Fruit fly (Drosophila melanogaster) whole organism, embryonic: ENCODE results near the gene AnxB9.

Experiments used
- Adf1 ChIP-seq: fragments of 200-800 bp; sonication (Bioruptor generic); IDR thresholded peaks from 2 replicates; pipeline ENCODE4 v1.3.6; 2022; ENCODE audit warnings: missing biosample characterization, missing genetic modification characterization
- Asciz ChIP-seq: fragments of 200-800 bp; sonication (Bioruptor generic); optimal IDR thresholded peaks from 2 replicates; lab custom pipeline; 2017; ENCODE audit warnings: missing biosample characterization, mild to moderate bottlenecking, missing genetic modification characterization, missing genetic modification reagents
- Bdp1 ChIP-seq: fragments of 200-800 bp; sonication (Bioruptor generic); optimal IDR thresholded peaks from 3 replicates; lab custom pipeline; 2016; ENCODE audit warnings: missing biosample characterization, missing genetic modification characterization
- CG10274 ChIP-seq: fragments of 200-800 bp; sonication (Bioruptor generic); optimal IDR thresholded peaks from 3 replicates; lab custom pipeline; 2017; ENCODE audit warnings: missing biosample characterization, mild to moderate bottlenecking, missing genetic modification characterization
- CG10979 ChIP-seq: fragments of 200-800 bp; sonication (Bioruptor generic); optimal IDR thresholded peaks from 2 replicates; lab custom pipeline; 2018; ENCODE audit warnings: missing biosample characterization, mild to moderate bottlenecking, missing genetic modification characterization, moderate library complexity
- CG11696 ChIP-seq: fragments of 200-800 bp; sonication (Bioruptor generic); IDR thresholded peaks from 2 replicates; pipeline ENCODE4 v1.3.6; 2022; ENCODE audit warnings: missing biosample characterization, missing genetic modification characterization
- CG12071 ChIP-seq: fragments of 200-800 bp; sonication (Bioruptor generic); optimal IDR thresholded peaks from 3 replicates; lab custom pipeline; 2018; ENCODE audit warnings: missing biosample characterization, mild to moderate bottlenecking, missing genetic modification characterization
- CG13287 ChIP-seq: fragments of 200-800 bp; sonication (Bioruptor generic); IDR thresholded peaks from 2 replicates; pipeline ENCODE4 v1.3.6; 2022; ENCODE audit warnings: missing biosample characterization, missing genetic modification characterization; ENCODE audit not compliant: partially characterized antibody
- CG13424 ChIP-seq: fragments of 200-800 bp; sonication (Bioruptor generic); optimal IDR thresholded peaks from 2 replicates; lab custom pipeline; 2019; ENCODE audit warnings: missing biosample characterization, mild to moderate bottlenecking, missing genetic modification characterization, moderate library complexity
- CG1529 ChIP-seq: fragments of 200-800 bp; sonication (Bioruptor generic); optimal IDR thresholded peaks from 3 replicates; lab custom pipeline; 2018; ENCODE audit warnings: missing biosample characterization, missing genetic modification characterization
- CG1792 ChIP-seq: fragments of 200-800 bp; sonication (Bioruptor generic); optimal IDR thresholded peaks from 2 replicates; lab custom pipeline; 2016; ENCODE audit warnings: missing biosample characterization, missing genetic modification characterization
- CG18599 ChIP-seq: fragments of 200-800 bp; sonication (Bioruptor generic); optimal IDR thresholded peaks from 3 replicates; lab custom pipeline; 2017; ENCODE audit warnings: missing biosample characterization, missing genetic modification characterization, mild to moderate bottlenecking, moderate library complexity, missing genetic modification reagents
- CG2889 ChIP-seq: fragments of 200-800 bp; sonication (Bioruptor generic); IDR thresholded peaks from 3 replicates; pipeline ENCODE4 v1.3.6; 2022; ENCODE audit warnings: missing biosample characterization, missing genetic modification characterization
- CG30020 ChIP-seq: fragments of 200-800 bp; optimal IDR thresholded peaks from 2 replicates; lab custom pipeline; 2019; ENCODE audit warnings: missing biosample characterization, mild to moderate bottlenecking, missing genetic modification characterization, moderate library complexity
- CG3838 ChIP-seq: fragments of 200-800 bp; sonication (Bioruptor generic); optimal IDR thresholded peaks from 3 replicates; lab custom pipeline; 2016; ENCODE audit warnings: missing biosample characterization, missing genetic modification characterization
- CG4730 ChIP-seq: fragments of 200-800 bp; sonication (Bioruptor generic); IDR thresholded peaks from 2 replicates; pipeline ENCODE4 v1.3.6; 2022; ENCODE audit warnings: missing biosample characterization, missing genetic modification characterization
- CG6813 ChIP-seq: fragments of 200-800 bp; sonication (Bioruptor generic); optimal IDR thresholded peaks from 2 replicates; lab custom pipeline; 2017; ENCODE audit warnings: missing biosample characterization, missing genetic modification characterization, mild to moderate bottlenecking, moderate library complexity, missing genetic modification reagents
- CG8944 ChIP-seq: fragments of 200-800 bp; sonication (Bioruptor generic); optimal IDR thresholded peaks from 3 replicates; lab custom pipeline; 2016; ENCODE audit warnings: missing biosample characterization, missing genetic modification characterization
- E2f2 ChIP-seq: fragments of 200-800 bp; sonication (Bioruptor generic); IDR thresholded peaks from 2 replicates; pipeline ENCODE4 v1.3.6; 2022; ENCODE audit warnings: missing biosample characterization, missing genetic modification characterization
- Elba2 ChIP-seq: fragments of 200-800 bp; sonication (Bioruptor generic); optimal IDR thresholded peaks from 3 replicates; lab custom pipeline; 2016; ENCODE audit warnings: missing biosample characterization, missing genetic modification characterization
- Fer2 ChIP-seq: fragments of 200-800 bp; sonication (Bioruptor generic); optimal IDR thresholded peaks from 2 replicates; lab custom pipeline; 2018; ENCODE audit warnings: missing biosample characterization, mild to moderate bottlenecking, missing genetic modification characterization, moderate library complexity
- HHEX ChIP-seq: fragments of 200-800 bp; sonication (Bioruptor generic); optimal IDR thresholded peaks from 3 replicates; lab custom pipeline; 2017; ENCODE audit warnings: missing biosample characterization, mild to moderate bottlenecking, missing genetic modification characterization, missing genetic modification reagents
- MESR4 ChIP-seq: fragments of 200-800 bp; sonication (Bioruptor generic); optimal IDR thresholded peaks from 2 replicates; lab custom pipeline; 2018; ENCODE audit warnings: missing biosample characterization, mild to moderate bottlenecking, missing genetic modification characterization, moderate library complexity
- Nf-YA ChIP-seq: fragments of 200-800 bp; sonication (Bioruptor generic); IDR thresholded peaks from 2 replicates; pipeline ENCODE4 v1.3.6; 2022; ENCODE audit warnings: missing biosample characterization, missing genetic modification characterization
- Oli ChIP-seq: fragments of 200-800 bp; sonication (Bioruptor generic); optimal IDR thresholded peaks from 2 replicates; lab custom pipeline; 2018; ENCODE audit warnings: missing biosample characterization, mild to moderate bottlenecking, missing genetic modification characterization, moderate library complexity
- Rfx ChIP-seq: fragments of 200-800 bp; sonication (Bioruptor generic); IDR thresholded peaks from 2 replicates; pipeline ENCODE4 v1.3.6; 2022; ENCODE audit warnings: missing biosample characterization, missing genetic modification characterization
- Vsx1 ChIP-seq: fragments of 200-800 bp; sonication (Bioruptor generic); optimal IDR thresholded peaks from 2 replicates; lab custom pipeline; 2017; ENCODE audit warnings: missing biosample characterization, mild to moderate bottlenecking, missing genetic modification characterization, missing genetic modification reagents
- ab ChIP-seq: fragments of 200-800 bp; sonication (Bioruptor generic); optimal IDR thresholded peaks from 2 replicates; lab custom pipeline; 2016; ENCODE audit warnings: missing biosample characterization, missing genetic modification characterization
- ap ChIP-seq: fragments of 200-800 bp; sonication (Bioruptor generic); IDR thresholded peaks from 2 replicates; pipeline ENCODE4 v1.3.6; 2022; ENCODE audit warnings: missing biosample characterization, missing genetic modification characterization
- caup ChIP-seq: fragments of 200-800 bp; sonication (Bioruptor generic); optimal IDR thresholded peaks from 3 replicates; lab custom pipeline; 2017; ENCODE audit warnings: missing biosample characterization, mild to moderate bottlenecking, missing genetic modification characterization, moderate library complexity; ENCODE audit not compliant: severe bottlenecking
- croc ChIP-seq: fragments of 200-800 bp; sonication (Bioruptor generic); conservative IDR thresholded peaks from 3 replicates; pipeline ENCODE4 v1.3.6; 2022; ENCODE audit warnings: missing biosample characterization, missing genetic modification characterization
- da ChIP-seq: fragments of 200-800 bp; sonication (Bioruptor generic); optimal IDR thresholded peaks from 2 replicates; lab custom pipeline; 2016; ENCODE audit warnings: missing biosample characterization, missing genetic modification characterization
- dimm ChIP-seq: fragments of 200-800 bp; sonication (Bioruptor generic); IDR thresholded peaks from 2 replicates; pipeline ENCODE4 v1.3.6; 2022; ENCODE audit warnings: missing biosample characterization, missing genetic modification characterization
- disco-r ChIP-seq: fragments of 200-800 bp; sonication (Bioruptor generic); optimal IDR thresholded peaks from 2 replicates; lab custom pipeline; 2016; ENCODE audit warnings: missing biosample characterization, missing genetic modification characterization
- eyg ChIP-seq: fragments of 200-800 bp; sonication (Bioruptor generic); optimal IDR thresholded peaks from 3 replicates; lab custom pipeline; 2016; ENCODE audit warnings: missing biosample characterization, missing genetic modification characterization
- ftz-f1 ChIP-seq: fragments of 200-800 bp; sonication (Bioruptor generic); optimal IDR thresholded peaks from 2 replicates; lab custom pipeline; 2016; ENCODE audit warnings: missing biosample characterization, missing genetic modification characterization
- gcm ChIP-seq: fragments of 200-800 bp; sonication (Bioruptor generic); optimal IDR thresholded peaks from 2 replicates; lab custom pipeline; 2019; ENCODE audit warnings: missing biosample characterization, mild to moderate bottlenecking, missing genetic modification characterization, moderate library complexity
- gfzf ChIP-seq: fragments of 200-800 bp; sonication (Bioruptor generic); optimal IDR thresholded peaks from 2 replicates; lab custom pipeline; 2016; ENCODE audit warnings: missing biosample characterization, mild to moderate bottlenecking, missing genetic modification characterization, moderate library complexity
- hb ChIP-seq: fragments of 200-800 bp; sonication (Bioruptor generic); IDR thresholded peaks from 3 replicates; pipeline ENCODE4 v1.3.6; 2022; ENCODE audit warnings: missing biosample characterization, missing genetic modification characterization; ENCODE audit not compliant: partially characterized antibody
- ind ChIP-seq: fragments of 200-800 bp; sonication (Bioruptor generic); optimal IDR thresholded peaks from 3 replicates; lab custom pipeline; 2016; ENCODE audit warnings: missing biosample characterization, missing genetic modification characterization
- ken ChIP-seq: fragments of 200-800 bp; sonication (Bioruptor generic); IDR thresholded peaks from 3 replicates; pipeline ENCODE4 v1.3.6; 2022; ENCODE audit warnings: missing biosample characterization, missing genetic modification characterization
- lab ChIP-seq: fragments of 200-800 bp; sonication (Bioruptor generic); optimal IDR thresholded peaks from 3 replicates; lab custom pipeline; 2017; ENCODE audit warnings: missing biosample characterization, missing genetic modification characterization, mild to moderate bottlenecking, moderate library complexity, missing genetic modification reagents
- nau ChIP-seq: fragments of 200-800 bp; sonication (Bioruptor generic); optimal IDR thresholded peaks from 3 replicates; lab custom pipeline; 2017; ENCODE audit warnings: missing biosample characterization, mild to moderate bottlenecking, missing genetic modification characterization, missing genetic modification reagents
- nom ChIP-seq: fragments of 200-800 bp; sonication (Bioruptor generic); optimal IDR thresholded peaks from 2 replicates; lab custom pipeline; 2017; ENCODE audit warnings: missing biosample characterization, missing genetic modification characterization, mild to moderate bottlenecking, moderate library complexity, missing genetic modification reagents
- repo ChIP-seq: fragments of 200-800 bp; sonication (Bioruptor generic); optimal IDR thresholded peaks from 2 replicates; lab custom pipeline; 2016; ENCODE audit warnings: missing biosample characterization, missing genetic modification characterization
- shn ChIP-seq: fragments of 200-800 bp; sonication (Bioruptor generic); optimal IDR thresholded peaks from 3 replicates; lab custom pipeline; 2016; ENCODE audit warnings: missing biosample characterization, missing genetic modification characterization
- tx ChIP-seq: fragments of 200-800 bp; sonication (Bioruptor generic); optimal IDR thresholded peaks from 2 replicates; lab custom pipeline; 2016; ENCODE audit warnings: missing biosample characterization, missing genetic modification characterization
- zen ChIP-seq: fragments of 200-800 bp; sonication (Bioruptor generic); optimal IDR thresholded peaks from 3 replicates; lab custom pipeline; 2018; ENCODE audit warnings: missing biosample characterization, mild to moderate bottlenecking, missing genetic modification characterization, moderate library complexity
- zen2 ChIP-seq: fragments of 200-800 bp; sonication (Bioruptor generic); IDR thresholded peaks from 3 replicates; pipeline ENCODE4 v1.3.6; 2022; ENCODE audit warnings: missing biosample characterization, missing genetic modification characterization; ENCODE audit not compliant: partially characterized antibody

Gene AnxB9

dm6 chr3R:21107907-21108591, 43.0 kb downstream of the AnxB9 start, which contains the start of the genes Sec15 and rtet (continued):
- TF ChIP-seq ftz-f1 (no peak), hb (GFP tag; lab: Robert Waterston, UW) (peak; percentile 9; the same call in 2 of the 3 replicates), Asciz (no peak), CG18599 (peak; percentile 70), Oli (tag; lab: Kevin White, UChicago) (peak; percentile 48), CG1529 (GFP tag; lab: Kevin White, UChicago) (no peak), eyg (no peak), ab (GFP tag; lab: Kevin White, UChicago) (no peak), CG30020 (tag; lab: Kevin White, UChicago) (peak; percentile 15), CG10274 (GFP tag; lab: Kevin White, UChicago) (no peak), CG13424 (tag; lab: Kevin White, UChicago) (peak; percentile 91), Rfx (GFP tag; lab: Robert Waterston, UW) (peak; percentile 72), tx (peak; percentile 19), CG6813 (GFP tag; lab: Kevin White, UChicago) (no peak), lab (GFP tag; lab: Kevin White, UChicago) (no peak), Fer2 (tag; lab: Kevin White, UChicago) (peak; percentile 27), Bdp1 (GFP tag; lab: Kevin White, UChicago) (peak; percentile 10), caup (GFP tag; lab: Kevin White, UChicago) (peak; percentile 41), zen (tag; lab: Kevin White, UChicago) (peak; percentile 85), nom (GFP tag; lab: Kevin White, UChicago) (peak; percentile 37), disco-r (GFP tag; lab: Kevin White, UChicago) (no peak), Nf-YA (GFP tag; lab: Robert Waterston, UW) (no peak), CG2889 (GFP tag; lab: Robert Waterston, UW) (peak; percentile 42; the same call in 1 of the 3 replicates), CG8944 (no peak), CG12071 (GFP tag; lab: Kevin White, UChicago) (no peak), CG1792 (GFP tag; lab: Kevin White, UChicago) (peak; percentile 91), CG10979 (tag; lab: Kevin White, UChicago) (peak; percentile 81), ap (GFP tag; lab: Robert Waterston, UW) (no peak), CG4730 (GFP tag; lab: Robert Waterston, UW) (no peak), CG3838 (GFP tag; lab: Kevin White, UChicago) (no peak), da (GFP tag; lab: Kevin White, UChicago) (no peak), shn (GFP tag; lab: Kevin White, UChicago) (no peak), dimm (GFP tag; lab: Robert Waterston, UW) (no peak), HHEX (GFP tag; lab: Kevin White, UChicago) (peak; percentile 37), CG13287 (peak; percentile 77), gcm (GFP tag; lab: Kevin White, UChicago) (no peak), ind (GFP tag; lab: Kevin White, UChicago) (peak; percentile 57), CG11696 (GFP tag; lab: Robert Waterston, UW) (no peak), repo (GFP tag; lab: Kevin White, UChicago) (no peak), ken (GFP tag; lab: Robert Waterston, UW) (peak; percentile 75), gfzf (no peak), nau (GFP tag; lab: Kevin White, UChicago) (no peak), Adf1 (GFP tag; lab: Robert Waterston, UW) (no peak), MESR4 (peak; percentile 4), E2f2 (GFP tag; lab: Robert Waterston, UW) (peak; percentile 80), zen2 (peak; percentile 53; the same call in 1 of the 3 replicates), Vsx1 (GFP tag; lab: Kevin White, UChicago) (no peak), croc (GFP tag; lab: Robert Waterston, UW) (peak; percentile 28; the same call in 1 of the 3 replicates), Elba2 (GFP tag; lab: Kevin White, UChicago) (no peak)
